Worm (Caenorhabditis elegans): ENCODE data around the gene R05F9.7.
"Not testable (repeated sequence)": the region's sequence is repeated elsewhere in the genome, so short reads cannot be mapped to it uniquely, and the experiment has no call there.

Gene R05F9.7

DNA sequence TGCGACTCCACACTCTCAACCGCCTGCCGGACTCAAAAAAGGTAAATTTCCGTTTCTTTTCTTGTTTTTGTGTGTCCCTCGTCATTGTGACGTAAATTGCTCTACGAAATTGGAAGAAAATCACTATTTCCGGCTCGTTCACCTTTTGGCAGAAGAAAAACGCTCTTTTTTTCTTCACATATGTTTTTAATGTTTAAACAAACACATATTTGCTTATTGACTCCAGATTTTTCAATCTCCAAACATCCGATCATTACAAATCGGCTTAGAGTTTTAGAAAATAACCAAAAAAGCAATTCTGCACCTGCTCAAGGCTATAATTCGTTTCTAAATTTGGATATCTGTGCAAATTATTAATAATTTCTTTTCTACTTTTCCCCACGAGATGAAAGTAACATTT lies 19.8 kb downstream of the R05F9.7 start:
- TF ChIP-seq med-1 (GFP tag; optimal IDR thresholded peaks at IDR 0.05; ENCODE audit: insufficient read depth) (no peak), flt-1 (GFP tag; IDR thresholded peaks at IDR 0.05) (no peak), T22C8.4 (GFP tag; IDR thresholded peaks at IDR 0.05) (no peak), ztf-29 (GFP tag; IDR thresholded peaks at IDR 0.05) (no peak), cog-1 (tag; optimal IDR thresholded peaks at IDR 0.05) (no peak), tab-1 (GFP tag; IDR thresholded peaks at IDR 0.05) (no peak), ztf-23 (GFP tag; IDR thresholded peaks at IDR 0.05) (no peak), ref-1 (GFP tag; conservative IDR thresholded peaks at IDR 0.05) (no peak)

DNA sequence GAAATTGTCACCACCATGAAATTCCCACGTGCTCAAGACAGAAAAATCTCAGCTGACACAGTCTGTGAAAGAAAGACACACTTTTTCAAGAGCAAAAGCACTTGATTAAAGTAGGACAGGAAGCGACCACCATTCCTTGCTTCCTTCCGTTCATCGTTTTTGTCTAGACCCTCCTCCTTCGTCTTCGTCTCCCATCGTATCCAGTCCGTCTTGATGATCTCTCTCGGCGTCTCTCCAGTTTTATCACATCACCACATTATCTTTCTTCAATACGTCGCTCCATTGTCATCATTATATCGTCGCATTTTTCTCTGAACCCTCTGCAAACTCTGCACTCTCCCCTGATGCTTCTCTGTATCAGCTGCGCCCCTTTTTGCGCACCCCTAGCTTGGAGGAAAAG lies 22.1 kb downstream of the R05F9.7 start:
- TF ChIP-seq cog-1 (tag; optimal IDR thresholded peaks at IDR 0.05) (no peak), T22C8.4 (GFP tag; IDR thresholded peaks at IDR 0.05) (no peak), med-1 (GFP tag; optimal IDR thresholded peaks at IDR 0.05; ENCODE audit: insufficient read depth) (no peak), klf-2 (GFP tag; conservative IDR thresholded peaks at IDR 0.05) (no peak), ztf-23 (GFP tag; IDR thresholded peaks at IDR 0.05) (no peak), ref-1 (GFP tag; conservative IDR thresholded peaks at IDR 0.05) (no peak), flt-1 (GFP tag; IDR thresholded peaks at IDR 0.05) (no peak), tab-1 (GFP tag; IDR thresholded peaks at IDR 0.05) (no peak), ztf-29 (GFP tag; IDR thresholded peaks at IDR 0.05) (no peak)

DNA sequence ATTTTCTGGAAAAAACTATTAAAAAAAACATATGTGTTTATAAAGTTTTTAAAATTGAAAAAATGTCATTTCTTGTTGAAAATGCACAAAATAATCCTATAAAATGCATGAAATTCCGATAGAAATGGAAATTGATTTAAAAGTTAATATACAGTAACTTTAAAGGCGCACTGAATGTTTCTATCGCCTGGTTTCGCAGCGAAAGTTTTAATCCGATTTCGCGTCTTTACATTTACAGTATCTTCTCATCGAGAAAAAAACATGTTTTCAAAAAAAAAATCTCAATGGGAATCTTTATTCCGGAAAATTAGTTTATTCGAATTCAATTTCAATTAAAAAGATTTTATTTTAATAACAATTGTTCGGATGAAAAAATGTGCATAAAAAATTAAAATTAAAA lies 28.1 kb downstream of the R05F9.7 start, which contains the start of gene R05F9.11:
Gene R05F9.11 (minus strand): TSS at position 5 of the 400 bp plus-strand sequence.
- no peak for TF ChIP-seq T22C8.4 (GFP tag; IDR thresholded peaks at IDR 0.05)
- no peak for TF ChIP-seq klf-2 (GFP tag; conservative IDR thresholded peaks at IDR 0.05)
- TF ChIP-seq ztf-29 (GFP tag; IDR thresholded peaks at IDR 0.05), result no peak
- TF ChIP-seq med-1 (GFP tag; optimal IDR thresholded peaks at IDR 0.05; ENCODE audit: insufficient read depth), result no peak
- no peak for TF ChIP-seq flt-1 (GFP tag; IDR thresholded peaks at IDR 0.05)
- no peak for TF ChIP-seq cog-1 (tag; optimal IDR thresholded peaks at IDR 0.05)
- TF ChIP-seq ref-1 (GFP tag; conservative IDR thresholded peaks at IDR 0.05), result no peak
- TF ChIP-seq tab-1 (GFP tag; IDR thresholded peaks at IDR 0.05), result no peak
- no peak for TF ChIP-seq ztf-23 (GFP tag; IDR thresholded peaks at IDR 0.05)

DNA sequence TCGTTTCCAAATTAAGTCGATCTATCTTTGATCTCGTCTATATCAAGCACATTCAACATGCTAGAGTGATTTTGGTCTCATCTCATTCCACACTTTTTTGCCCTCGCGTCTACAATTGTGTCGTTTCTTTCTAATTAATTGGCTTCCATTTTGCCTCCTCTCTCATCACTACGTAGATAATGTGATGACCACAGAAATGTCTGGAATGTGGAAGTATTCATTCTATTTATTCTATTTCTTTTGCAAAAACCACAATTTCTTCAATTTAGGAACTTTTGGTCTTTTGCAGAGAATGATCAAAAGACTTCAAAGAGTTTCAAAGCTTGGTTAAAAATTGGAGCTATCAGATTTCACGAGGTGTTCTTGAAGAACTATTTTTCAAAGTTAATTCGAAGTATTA lies 29.5 kb downstream of the R05F9.7 start:
- no peak for TF ChIP-seq flt-1 (GFP tag; IDR thresholded peaks at IDR 0.05)
- no peak for TF ChIP-seq tab-1 (GFP tag; IDR thresholded peaks at IDR 0.05)
- no peak for TF ChIP-seq cog-1 (tag; optimal IDR thresholded peaks at IDR 0.05)
- no peak for TF ChIP-seq klf-2 (GFP tag; conservative IDR thresholded peaks at IDR 0.05)
- TF ChIP-seq ztf-29 (GFP tag; IDR thresholded peaks at IDR 0.05), result no peak
- TF ChIP-seq med-1 (GFP tag; optimal IDR thresholded peaks at IDR 0.05; ENCODE audit: insufficient read depth), result no peak
- no peak for TF ChIP-seq ztf-23 (GFP tag; IDR thresholded peaks at IDR 0.05)
- no peak for TF ChIP-seq ref-1 (GFP tag; conservative IDR thresholded peaks at IDR 0.05)
- TF ChIP-seq T22C8.4 (GFP tag; IDR thresholded peaks at IDR 0.05), result no peak

DNA sequence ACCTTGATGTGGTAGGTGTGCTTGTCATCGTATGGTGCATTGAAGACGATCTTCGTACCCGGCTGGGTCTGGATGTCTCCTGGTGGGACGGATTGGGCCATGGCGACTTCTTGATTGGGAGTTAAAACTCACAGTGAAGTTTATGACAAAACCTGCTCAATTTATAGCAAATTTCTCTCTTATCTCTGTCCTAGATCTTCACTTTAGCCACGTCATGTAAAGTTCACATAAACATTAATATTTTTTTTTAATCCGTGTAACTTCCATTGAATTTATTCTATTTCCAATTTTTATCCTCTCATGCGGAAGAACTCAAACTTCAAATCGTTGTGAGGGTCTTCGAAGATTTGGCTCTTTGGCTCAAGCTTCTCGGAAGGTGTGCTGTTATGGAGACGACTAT lies 30.4 kb downstream of the R05F9.7 start, which contains the start of gene msp-31:
Gene msp-31 (minus strand): TSS at position 101 of the 400 bp plus-strand sequence.
- not testable (repeated sequence) for TF ChIP-seq ref-1 (GFP tag; conservative IDR thresholded peaks at IDR 0.05); tab-1 (GFP tag; IDR thresholded peaks at IDR 0.05); klf-2 (GFP tag; conservative IDR thresholded peaks at IDR 0.05)

DNA sequence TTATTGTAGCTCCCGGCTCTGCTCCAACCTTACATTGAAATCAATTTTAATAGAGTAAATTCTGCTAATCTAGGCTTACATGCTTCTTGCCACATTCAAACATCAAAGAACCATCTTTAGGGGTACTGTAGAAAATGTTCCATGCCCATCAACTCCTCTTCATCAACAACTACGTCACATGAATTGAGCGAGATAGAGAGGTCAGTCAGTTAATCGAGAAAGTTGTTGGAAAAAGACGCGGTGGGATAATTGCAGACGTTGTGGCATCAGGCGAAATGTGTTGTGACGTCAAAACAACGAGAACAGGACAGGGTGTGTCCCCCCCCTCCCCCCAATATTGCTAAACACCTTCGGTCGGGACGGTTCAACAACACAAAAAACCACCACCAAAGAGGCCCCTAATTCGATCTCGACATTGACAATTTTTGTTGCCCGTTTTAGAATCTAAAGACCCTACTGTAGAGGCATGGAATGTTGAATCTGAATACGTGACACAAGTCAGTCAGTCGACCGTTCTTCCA lies 32.5 kb downstream of the R05F9.7 start:
- no peak for TF ChIP-seq klf-2 (GFP tag; conservative IDR thresholded peaks at IDR 0.05)
- TF ChIP-seq cog-1 (tag; optimal IDR thresholded peaks at IDR 0.05), result no peak
- no peak for TF ChIP-seq T22C8.4 (GFP tag; IDR thresholded peaks at IDR 0.05)
- TF ChIP-seq flt-1 (GFP tag; IDR thresholded peaks at IDR 0.05), result no peak
- no peak for TF ChIP-seq ref-1 (GFP tag; conservative IDR thresholded peaks at IDR 0.05)
- no peak for TF ChIP-seq ztf-23 (GFP tag; IDR thresholded peaks at IDR 0.05)
- TF ChIP-seq ztf-29 (GFP tag; IDR thresholded peaks at IDR 0.05), result no peak
- no peak for TF ChIP-seq tab-1 (GFP tag; IDR thresholded peaks at IDR 0.05)
- no peak for TF ChIP-seq med-1 (GFP tag; optimal IDR thresholded peaks at IDR 0.05; ENCODE audit: insufficient read depth)

DNA sequence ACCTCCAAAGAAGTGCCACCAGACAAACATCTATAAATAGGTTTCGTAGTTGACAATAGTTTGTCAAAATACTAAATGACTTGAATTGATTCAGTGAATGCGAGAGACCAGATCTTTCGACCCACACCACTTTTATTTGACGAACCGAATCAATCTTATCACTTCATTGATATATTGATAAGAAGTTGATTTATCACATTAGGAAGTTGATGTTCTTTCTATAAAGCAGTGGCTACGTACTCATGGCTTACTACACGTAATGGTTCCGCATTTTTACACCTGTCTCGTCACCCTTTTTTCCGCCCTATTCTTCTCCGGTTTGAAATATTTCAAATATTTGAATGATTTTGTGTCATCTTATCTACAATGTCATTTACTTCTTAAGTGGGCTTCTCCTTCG lies 34.5 kb downstream of the R05F9.7 start:
- TF ChIP-seq flt-1 (GFP tag; IDR thresholded peaks at IDR 0.05) (no peak), cog-1 (tag; optimal IDR thresholded peaks at IDR 0.05) (no peak), med-1 (GFP tag; optimal IDR thresholded peaks at IDR 0.05; ENCODE audit: insufficient read depth) (no peak), ref-1 (GFP tag; conservative IDR thresholded peaks at IDR 0.05) (no peak), ztf-23 (GFP tag; IDR thresholded peaks at IDR 0.05) (no peak), klf-2 (GFP tag; conservative IDR thresholded peaks at IDR 0.05) (no peak), ztf-29 (GFP tag; IDR thresholded peaks at IDR 0.05) (no peak), T22C8.4 (GFP tag; IDR thresholded peaks at IDR 0.05) (no peak), tab-1 (GFP tag; IDR thresholded peaks at IDR 0.05) (no peak)

DNA sequence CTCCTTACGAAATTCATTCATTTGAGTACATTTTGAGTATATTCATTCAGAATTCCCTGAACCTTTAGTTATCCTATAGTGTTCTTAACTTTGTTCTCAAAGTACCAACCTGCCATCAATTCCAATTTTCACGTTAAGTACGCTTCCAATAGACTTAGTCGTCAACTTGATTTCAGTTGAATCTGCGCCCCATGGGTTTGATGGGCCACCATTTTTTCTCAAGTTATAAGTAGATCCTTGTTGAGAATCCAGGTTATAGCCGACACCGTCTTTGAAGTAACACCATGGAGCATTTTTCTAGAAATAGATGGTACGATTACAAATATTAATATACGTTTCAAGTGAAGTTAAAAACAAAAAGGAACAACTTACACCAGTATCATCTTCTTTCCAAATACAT lies 38.7 kb downstream of the R05F9.7 start:
- TF ChIP-seq flt-1 (GFP tag; IDR thresholded peaks at IDR 0.05) (no peak), ref-1 (GFP tag; conservative IDR thresholded peaks at IDR 0.05) (no peak), klf-2 (GFP tag; conservative IDR thresholded peaks at IDR 0.05) (no peak), cog-1 (tag; optimal IDR thresholded peaks at IDR 0.05) (no peak), med-1 (GFP tag; optimal IDR thresholded peaks at IDR 0.05; ENCODE audit: insufficient read depth) (no peak), tab-1 (GFP tag; IDR thresholded peaks at IDR 0.05) (no peak), T22C8.4 (GFP tag; IDR thresholded peaks at IDR 0.05) (no peak), ztf-23 (GFP tag; IDR thresholded peaks at IDR 0.05) (no peak), ztf-29 (GFP tag; IDR thresholded peaks at IDR 0.05) (no peak)

DNA sequence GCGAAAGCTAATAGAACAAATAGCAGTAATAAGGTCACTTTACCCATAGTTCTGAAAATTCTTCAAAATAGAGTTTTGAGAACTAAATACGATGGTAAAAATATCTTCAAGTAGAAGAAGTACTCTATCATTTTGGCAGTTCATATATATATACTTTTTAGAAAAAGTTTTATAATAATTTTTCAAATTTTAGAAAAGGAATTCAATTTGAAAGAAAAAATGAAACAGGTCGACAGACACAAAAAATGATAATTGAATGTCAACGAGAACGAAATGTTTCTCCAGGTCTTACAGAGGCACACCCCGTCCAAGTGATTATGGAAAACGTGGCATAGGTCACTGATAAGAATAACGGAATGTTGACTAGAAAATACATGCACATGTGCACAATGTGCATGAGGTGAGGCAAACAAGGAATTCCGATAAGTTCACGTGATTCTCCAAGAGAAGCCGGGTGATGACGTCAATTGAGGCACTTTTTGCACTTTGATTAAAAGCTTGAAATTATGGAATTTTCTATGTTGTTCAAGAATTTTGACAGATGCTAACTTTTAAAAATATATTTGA lies 39.2 kb downstream of the R05F9.7 start, which contains the start of gene aagr-2:
Gene aagr-2 (minus strand): TSS at position 51 of the 567 bp plus-strand sequence.
- TF ChIP-seq ref-1 (GFP tag; conservative IDR thresholded peaks at IDR 0.05) (no peak), T22C8.4 (GFP tag; IDR thresholded peaks at IDR 0.05) (no peak), flt-1 (GFP tag; IDR thresholded peaks at IDR 0.05) (no peak), tab-1 (GFP tag; IDR thresholded peaks at IDR 0.05) (no peak), med-1 (GFP tag; optimal IDR thresholded peaks at IDR 0.05; ENCODE audit: insufficient read depth) (no peak), ztf-29 (GFP tag; IDR thresholded peaks at IDR 0.05) (no peak), ztf-23 (GFP tag; IDR thresholded peaks at IDR 0.05) (no peak), klf-2 (GFP tag; conservative IDR thresholded peaks at IDR 0.05) (no peak), cog-1 (tag; optimal IDR thresholded peaks at IDR 0.05) (no peak)
